Worm (Caenorhabditis elegans): Measurements from ENCODE around the gene pals-21.

DNA sequence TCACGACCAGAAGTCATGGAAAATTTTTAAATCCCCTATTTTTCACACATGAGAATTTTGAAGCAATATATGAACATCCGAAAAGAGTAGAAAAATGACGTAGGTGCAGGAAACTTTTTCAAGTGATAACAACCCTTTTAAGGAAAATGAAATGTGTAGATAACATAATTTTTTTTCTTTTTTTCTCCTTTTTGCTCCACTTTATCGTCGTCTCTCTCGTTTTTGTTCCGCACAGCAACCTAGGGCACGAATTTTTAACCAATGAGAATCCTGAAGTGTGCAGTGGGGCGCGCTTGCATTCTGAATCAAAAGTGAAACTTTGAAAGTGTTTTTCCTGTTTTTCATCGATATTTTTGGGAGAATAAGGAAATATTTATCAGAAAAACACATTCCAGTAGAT lies 12.3 kb upstream of the pals-21 start:
- TF ChIP-seq W03F9.2 (tag; optimal IDR thresholded peaks at IDR 0.05) (no peak), him-1 (tag; optimal IDR thresholded peaks at IDR 0.05) (no peak), dao-5 (tag; optimal IDR thresholded peaks at IDR 0.05) (no peak)
